Worm (Caenorhabditis elegans) whole organism, L1 larva: ENCODE results near the gene cest-5.1.
"Not testable (repeated sequence)": the region's sequence is repeated elsewhere in the genome, so short reads cannot be mapped to it uniquely, and the experiment has no call there.

ENCODE experiments used
- F16B12.6 ChIP-seq: fragments of 150-350 bp; optimal IDR thresholded peaks from 2 replicates; lab custom pipeline; 2014; ENCODE audit warnings: missing biosample characterization, missing genetic modification characterization
- Y116A8C.19 ChIP-seq: sonication (generic microtip); optimal IDR thresholded peaks from 2 replicates; lab custom pipeline; 2016; ENCODE audit warnings: missing compliant biosample characterization, missing genetic modification characterization, borderline replicate concordance
- aha-1 ChIP-seq: fragments of 150-350 bp; optimal IDR thresholded peaks from 2 replicates; lab custom pipeline; 2014; ENCODE audit warnings: missing biosample characterization, missing genetic modification characterization
- aly-2 ChIP-seq: fragments of 150-350 bp; optimal IDR thresholded peaks from 2 replicates; lab custom pipeline; 2014; ENCODE audit warnings: missing biosample characterization, missing genetic modification characterization
- blmp-1 ChIP-seq: fragments of 150-350 bp; optimal IDR thresholded peaks from 2 replicates; lab custom pipeline; 2014; ENCODE audit warnings: missing biosample characterization, missing genetic modification characterization
- ceh-90 ChIP-seq: sonication (generic microtip); optimal IDR thresholded peaks from 2 replicates; lab custom pipeline; 2016; ENCODE audit warnings: missing genetic modification characterization, missing compliant biosample characterization
- ces-1 ChIP-seq: fragments of 150-350 bp; optimal IDR thresholded peaks from 2 replicates; lab custom pipeline; 2014; ENCODE audit warnings: missing biosample characterization, missing genetic modification reagents, missing genetic modification characterization
- efl-1 ChIP-seq, 4 experiments: fragments of 150-350 bp; optimal IDR thresholded peaks in 3 of 4; peaks in 1 of 4; 1 replicate in 1 of 4; 2 replicates in 3 of 4; lab custom pipeline; 2014; ENCODE audit warnings: missing biosample characterization in 2 of 4, missing genetic modification characterization in 2 of 4, missing genetic modification reagents in 2 of 4
- elt-2 ChIP-seq: sonication (generic microtip); optimal IDR thresholded peaks from 2 replicates; lab custom pipeline; 2016; ENCODE audit warnings: missing genetic modification characterization, mild to moderate bottlenecking, inconsistent platforms, missing compliant biosample characterization, missing genetic modification reagents
- ets-5 ChIP-seq: fragments of 200-800 bp; sonication (Bioruptor generic); IDR thresholded peaks from 2 replicates; pipeline ENCODE4 v1.3.6; 2022; ENCODE audit warnings: missing genetic modification characterization, missing compliant biosample characterization
- fkh-10 ChIP-seq: sonication (generic microtip); optimal IDR thresholded peaks from 2 replicates; lab custom pipeline; 2017; ENCODE audit warnings: missing biosample characterization, missing genetic modification reagents, missing genetic modification characterization
- fkh-4 ChIP-seq: sonication (generic microtip); optimal IDR thresholded peaks from 2 replicates; lab custom pipeline; 2016; ENCODE audit warnings: missing compliant biosample characterization, missing genetic modification characterization, borderline replicate concordance
- fos-1 ChIP-seq: fragments of 150-350 bp; optimal IDR thresholded peaks from 2 replicates; lab custom pipeline; 2014; ENCODE audit warnings: missing biosample characterization, missing genetic modification characterization
- irx-1 ChIP-seq: sonication (generic microtip); optimal IDR thresholded peaks from 2 replicates; lab custom pipeline; 2016; ENCODE audit warnings: missing genetic modification characterization, missing compliant biosample characterization
- lin-15B ChIP-seq: fragments of 150-350 bp; sonication (generic microtip); optimal IDR thresholded peaks from 3 replicates; lab custom pipeline; 2014; ENCODE audit warnings: missing biosample characterization, missing genetic modification characterization
- mef-2 ChIP-seq: fragments of 150-350 bp; optimal IDR thresholded peaks from 2 replicates; lab custom pipeline; 2014; ENCODE audit warnings: missing biosample characterization, missing genetic modification characterization
- nhr-12 ChIP-seq: sonication (generic microtip); optimal IDR thresholded peaks from 2 replicates; lab custom pipeline; 2017; ENCODE audit warnings: missing biosample characterization, missing genetic modification characterization
- nhr-20 ChIP-seq: sonication (generic microtip); optimal IDR thresholded peaks from 2 replicates; lab custom pipeline; 2016; ENCODE audit warnings: mild to moderate bottlenecking, missing genetic modification characterization, missing compliant biosample characterization
- nhr-28 ChIP-seq: fragments of 150-350 bp; optimal IDR thresholded peaks from 2 replicates; lab custom pipeline; 2014; ENCODE audit warnings: missing biosample characterization, missing genetic modification characterization
- nhr-77 ChIP-seq: fragments of 150-350 bp; optimal IDR thresholded peaks from 2 replicates; lab custom pipeline; 2014; ENCODE audit warnings: missing biosample characterization, missing genetic modification characterization
- nhr-85 ChIP-seq: sonication (generic microtip); peaks from one replicate; lab custom pipeline; 2016; ENCODE audit warnings: missing genetic modification characterization, inconsistent platforms, missing compliant biosample characterization
- pqm-1 ChIP-seq: sonication (generic microtip); optimal IDR thresholded peaks from 3 replicates; lab custom pipeline; 2017; ENCODE audit warnings: missing biosample characterization, missing genetic modification characterization
- sox-4 ChIP-seq: sonication (generic microtip); optimal IDR thresholded peaks from 2 replicates; lab custom pipeline; 2016; ENCODE audit warnings: missing genetic modification characterization, missing compliant biosample characterization
- sptf-1 ChIP-seq: fragments of 150-350 bp; optimal IDR thresholded peaks from 2 replicates; lab custom pipeline; 2014; ENCODE audit warnings: missing biosample characterization, missing genetic modification characterization
- sup-37 ChIP-seq: fragments of 200-800 bp; sonication (Bioruptor generic); optimal IDR thresholded peaks from 2 replicates; lab custom pipeline; 2018; ENCODE audit warnings: mild to moderate bottlenecking, missing genetic modification characterization, missing compliant biosample characterization
- unc-30 ChIP-seq: sonication (generic microtip); optimal IDR thresholded peaks from 2 replicates; lab custom pipeline; 2017; ENCODE audit warnings: missing biosample characterization, missing genetic modification characterization
- unc-62 ChIP-seq: fragments of 150-350 bp; optimal IDR thresholded peaks from 2 replicates; lab custom pipeline; 2014; ENCODE audit warnings: missing biosample characterization, missing genetic modification reagents, missing genetic modification characterization
- unc-98 ChIP-seq: fragments of 200-800 bp; sonication (Bioruptor generic); IDR thresholded peaks from 2 replicates; pipeline ENCODE4 v1.3.6; 2022; ENCODE audit warnings: missing genetic modification characterization, missing compliant biosample characterization
- zip-4 ChIP-seq: fragments of 200-800 bp; sonication (Bioruptor generic); optimal IDR thresholded peaks from 2 replicates; lab custom pipeline; 2018; ENCODE audit warnings: mild to moderate bottlenecking, missing genetic modification characterization, moderate library complexity, missing compliant biosample characterization
- ztf-4 ChIP-seq: fragments of 150-350 bp; optimal IDR thresholded peaks from 2 replicates; lab custom pipeline; 2014; ENCODE audit warnings: missing biosample characterization, missing genetic modification characterization

cest-5.1 gene

ce11 chrIV:6599447-6599846 lies 32.1 kb downstream of the cest-5.1 start, which contains the start of gene F38A5.8:
Gene F38A5.8, plus strand, starts transcription at chrIV:6599747.
- TF ChIP-seq aha-1 (no peak), sup-37 (GFP tag; lab: Kevin White, UChicago) (no peak), nhr-85 (no peak)

- TF ChIP-seq unc-62 (GFP tag; lab: Kevin White, UChicago); nhr-77; nhr-28: not testable (repeated sequence)
These were observed 32.8 kb downstream of the cest-5.1 start, which contains the start of gene nspb-5 for ce11 chrIV:6598740-6599139. Gene nspb-5, plus strand, starts transcription at chrIV:6599040.

DNA sequence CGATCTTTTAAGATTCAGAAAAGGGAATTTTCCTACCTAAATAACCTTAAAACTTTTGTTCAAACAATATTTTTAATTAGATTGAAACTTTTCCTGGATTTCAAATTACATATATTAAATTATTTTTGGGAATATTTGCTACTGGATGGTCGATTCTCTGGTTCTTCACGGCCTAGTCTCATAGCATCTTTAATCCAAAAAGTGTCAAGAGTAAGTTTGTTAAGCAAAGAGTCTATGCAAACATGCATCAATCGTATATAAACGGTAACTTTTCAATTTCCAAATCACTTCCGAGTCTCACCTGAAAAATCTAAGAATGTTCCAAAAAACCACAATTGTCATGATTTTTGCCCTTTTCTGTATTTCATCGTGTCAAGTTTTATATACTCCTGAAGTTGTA lies 33.6 kb downstream of the cest-5.1 start, which contains the start of gene nspb-4:
Gene nspb-4 (plus strand): TSS at position 301 of the 400 bp plus-strand sequence.
- not testable (repeated sequence) for TF ChIP-seq fkh-4; sox-4 (tag; lab: Kevin White, UChicago); nhr-20

DNA sequence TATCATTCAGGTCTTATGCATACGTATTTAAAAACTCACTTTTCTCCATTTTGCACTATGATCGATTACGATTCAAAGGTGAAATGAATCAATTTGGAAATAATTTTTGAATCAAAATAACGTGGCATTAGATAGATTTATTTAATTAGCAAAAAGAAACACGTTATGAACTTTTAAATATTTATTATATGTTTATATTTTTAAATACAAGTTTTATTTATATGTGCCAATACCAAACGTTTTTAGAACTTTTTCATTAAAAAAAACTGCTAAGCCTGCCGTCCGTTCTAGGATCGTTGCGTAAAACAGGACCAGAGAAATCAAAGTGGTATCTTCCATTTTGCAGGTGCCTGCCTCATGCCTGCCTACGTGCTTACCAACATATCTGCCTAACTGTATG lies 34.3 kb downstream of the cest-5.1 start, which contains the start of gene F38A5.6:
Gene F38A5.6 (minus strand): TSS at position 101 of the 400 bp plus-strand sequence.
- TF ChIP-seq aha-1 (no peak), efl-1 (optimal IDR thresholded peaks at IDR 0.05; lab: Kevin White, UChicago) (no peak), efl-1 (GFP tag; optimal IDR thresholded peaks at IDR 0.05 in 1 of 2; lab: Kevin White, UChicago) (peak in 1 of 2 experiments; percentile 88), sptf-1 (tag; lab: Kevin White, UChicago) (no peak), zip-4 (no peak), F16B12.6 (tag; lab: Kevin White, UChicago) (no peak)
- TF ChIP-seq, all 84 proteins: peak for 1

ce11 chrIV:6595912-6596311 lies 35.6 kb downstream of the cest-5.1 start, which contains the start of gene F38A5.22:
Gene F38A5.22, minus strand, starts transcription at chrIV:6595940.
- TF ChIP-seq unc-30 (tag; lab: Kevin White, UChicago) = no peak
- no peak for TF ChIP-seq unc-98
- no peak for TF ChIP-seq ceh-90
- no peak for TF ChIP-seq lin-15B (tag; lab: Kevin White, UChicago)
- TF ChIP-seq fos-1 (tag; lab: Kevin White, UChicago) = no peak
- no peak for TF ChIP-seq blmp-1
- TF ChIP-seq nhr-12 = no peak
- TF ChIP-seq fkh-10 (GFP tag; lab: Kevin White, UChicago) = no peak

ce11 chrIV:6594871-6595270 lies 36.7 kb downstream of the cest-5.1 start, which contains the start of gene nspb-3:
Gene nspb-3, minus strand, starts transcription at chrIV:6594971.
- TF ChIP-seq aly-2 (tag; lab: Kevin White, UChicago); nhr-85; Y116A8C.19: not testable (repeated sequence)

DNA sequence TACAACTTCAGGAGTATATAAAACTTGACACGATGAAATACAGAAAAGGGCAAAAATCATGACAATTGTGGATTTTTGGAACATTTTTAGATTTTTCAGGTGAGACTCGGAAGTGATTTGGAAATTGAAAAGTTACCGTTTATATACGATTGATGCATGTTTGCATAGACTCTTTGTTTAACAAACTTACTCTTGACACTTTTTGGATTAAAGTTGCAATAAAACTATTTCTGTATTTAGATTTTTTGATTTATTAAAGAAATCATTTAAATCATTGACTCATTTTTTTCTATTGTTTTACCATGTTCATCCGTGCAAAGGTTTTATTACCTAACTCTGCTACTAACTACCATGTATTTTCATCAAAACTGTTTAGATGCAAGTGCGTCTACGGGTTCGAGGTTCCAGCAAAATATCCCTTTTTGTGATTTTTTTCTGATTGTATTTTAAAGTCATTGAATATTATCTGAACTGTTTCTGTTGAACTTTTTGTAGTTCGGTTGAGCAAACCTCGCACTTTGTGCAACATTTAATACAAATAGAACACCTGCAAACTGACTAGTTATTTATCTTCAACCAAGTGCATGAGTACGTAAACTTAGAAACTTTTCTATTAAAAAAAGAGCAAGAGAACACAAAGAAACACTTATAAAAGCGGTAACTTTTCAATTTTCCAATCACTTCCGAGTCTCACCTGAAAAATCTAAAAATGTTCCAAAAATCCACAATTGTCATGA lies 40.4 kb downstream of the cest-5.1 start, which contains the start of the genes nspb-1 and nspb-2:
Gene nspb-1 (minus strand): TSS at position 101 of the 737 bp plus-strand sequence.
Gene nspb-2 (plus strand): TSS at position 687 of the 737 bp plus-strand sequence.
- TF ChIP-seq ets-5 (GFP tag; lab: Robert Waterston, UW); mef-2 (tag; lab: Kevin White, UChicago); zip-4: not testable (repeated sequence)

- TF ChIP-seq ztf-4 (tag; lab: Kevin White, UChicago) (no peak), Y116A8C.19 (no peak), irx-1 (tag; lab: Kevin White, UChicago) (no peak), elt-2 (tag; lab: Kevin White, UChicago) (peak; percentile 46), pqm-1 (tag; lab: Kevin White, UChicago) (no peak), ces-1 (GFP tag; lab: Kevin White, UChicago) (no peak)
These were observed 41.5 kb downstream of the cest-5.1 start, which contains the start of the genes lec-11 and irld-7 for ce11 chrIV:6590029-6590428. Gene lec-11, minus strand, starts transcription at chrIV:6590154. Gene irld-7, plus strand, starts transcription at chrIV:6590360.
